Worm (Caenorhabditis elegans): ENCODE results near the gene B0244.10.
A peak's percentile ranks its signal among the peaks of the same experiment; 100 is the strongest.

B0244.10 gene

DNA sequence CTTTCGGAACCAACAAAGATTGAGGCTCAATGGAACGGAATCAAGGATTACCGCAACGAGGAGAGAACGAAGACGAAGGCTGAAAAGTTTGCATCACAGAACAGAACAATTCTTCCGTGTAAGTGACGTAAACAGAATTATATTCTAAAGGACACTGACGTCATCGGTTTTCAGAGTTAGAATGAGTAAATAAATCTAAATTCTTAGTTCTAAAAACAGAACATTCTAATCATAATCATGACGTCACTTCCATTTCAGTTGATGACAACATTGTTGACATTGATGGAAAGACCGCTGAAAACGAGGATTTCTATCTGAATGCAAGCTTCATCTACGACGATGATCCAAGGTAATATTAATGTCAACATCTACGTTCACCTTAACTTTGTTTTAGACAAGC is 29.0 kb downstream of the B0244.10 start (continued):
- no peak for TF ChIP-seq mdl-1 (tag; optimal IDR thresholded peaks at IDR 0.05)

DNA sequence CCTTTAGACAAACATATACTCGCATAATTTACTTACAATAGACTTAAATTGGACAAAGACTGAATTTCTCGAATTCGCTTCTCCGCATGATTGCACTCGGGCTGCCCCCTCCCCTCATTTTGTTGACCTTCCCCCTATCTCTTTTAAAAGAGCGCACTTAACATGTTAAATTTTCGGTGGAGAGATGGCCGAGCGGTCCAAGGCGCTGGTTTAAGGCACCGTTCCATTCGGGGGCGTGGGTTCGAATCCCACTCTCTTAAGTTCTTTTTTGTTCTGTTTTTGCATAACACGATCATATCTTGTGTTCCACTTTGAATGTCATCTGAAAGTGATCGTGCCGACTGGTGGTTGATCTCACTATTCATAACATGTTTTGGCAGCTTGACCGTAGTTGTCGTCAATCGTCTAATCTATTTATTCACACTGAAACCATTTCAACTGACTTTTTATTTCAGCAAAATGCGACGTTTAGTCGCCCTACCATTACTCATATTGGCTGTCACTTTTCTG is 34.8 kb downstream of the B0244.10 start, which contains the start of gene cutl-23:
TSS of gene cutl-23 (plus strand) at position 460 of the 510 bp plus-strand sequence.
- TF ChIP-seq nhr-90 (tag; optimal IDR thresholded peaks at IDR 0.05; ENCODE audit: poor library complexity) (peak; percentile 35), swsn-7 (tag; optimal IDR thresholded peaks at IDR 0.05) (peak; percentile 8), lin-35 (GFP tag; optimal IDR thresholded peaks at IDR 0.05) (peak; percentile 12 to 40), Y116A8C.19 (tag; optimal IDR thresholded peaks at IDR 0.05; ENCODE audit: borderline replicate concordance) (no peak), C04F5.9 (tag; optimal IDR thresholded peaks at IDR 0.05) (no peak), snpc-4 (tag; optimal IDR thresholded peaks at IDR 0.05) (no peak), rnt-1 (tag; optimal IDR thresholded peaks at IDR 0.05) (peak; percentile 32), dpl-1 (GFP tag; optimal IDR thresholded peaks at IDR 0.05) (peak in 1 of 3 experiments; percentile 32), efl-1 (optimal IDR thresholded peaks at IDR 0.05) (peak in 1 of 2 experiments; percentile 12), efl-1 (GFP tag; optimal IDR thresholded peaks at IDR 0.05 in 1 of 2) (peak in 1 of 2 experiments; percentile 94)

DNA sequence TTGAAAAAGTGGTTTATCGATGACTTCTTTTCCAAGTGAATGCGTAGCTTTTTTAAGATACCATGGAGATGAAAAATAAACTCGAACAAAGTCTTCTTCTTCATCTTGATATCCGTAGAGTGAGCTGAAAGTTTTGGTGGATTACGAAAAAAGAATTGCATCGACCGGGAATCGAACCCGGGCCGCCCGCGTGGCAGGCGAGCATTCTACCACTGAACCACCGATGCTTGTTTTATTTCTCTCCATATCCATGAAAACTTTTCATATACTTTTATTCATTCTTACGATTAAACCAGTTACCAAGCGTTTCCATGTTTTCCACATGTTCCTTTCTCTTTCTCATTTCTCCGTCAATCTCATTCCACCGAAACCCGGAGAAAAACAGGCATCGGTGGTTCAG is 47.1 kb downstream of the B0244.10 start:
- TF ChIP-seq vab-15 (tag; optimal IDR thresholded peaks at IDR 0.05) (no peak), ceh-88 (GFP tag; IDR thresholded peaks at IDR 0.05) (no peak), dpl-1 (GFP tag; optimal IDR thresholded peaks at IDR 0.05) (no peak), pqm-1 (tag; optimal IDR thresholded peaks at IDR 0.05) (no peak), aha-1 (tag; optimal IDR thresholded peaks at IDR 0.05) (no peak)

DNA sequence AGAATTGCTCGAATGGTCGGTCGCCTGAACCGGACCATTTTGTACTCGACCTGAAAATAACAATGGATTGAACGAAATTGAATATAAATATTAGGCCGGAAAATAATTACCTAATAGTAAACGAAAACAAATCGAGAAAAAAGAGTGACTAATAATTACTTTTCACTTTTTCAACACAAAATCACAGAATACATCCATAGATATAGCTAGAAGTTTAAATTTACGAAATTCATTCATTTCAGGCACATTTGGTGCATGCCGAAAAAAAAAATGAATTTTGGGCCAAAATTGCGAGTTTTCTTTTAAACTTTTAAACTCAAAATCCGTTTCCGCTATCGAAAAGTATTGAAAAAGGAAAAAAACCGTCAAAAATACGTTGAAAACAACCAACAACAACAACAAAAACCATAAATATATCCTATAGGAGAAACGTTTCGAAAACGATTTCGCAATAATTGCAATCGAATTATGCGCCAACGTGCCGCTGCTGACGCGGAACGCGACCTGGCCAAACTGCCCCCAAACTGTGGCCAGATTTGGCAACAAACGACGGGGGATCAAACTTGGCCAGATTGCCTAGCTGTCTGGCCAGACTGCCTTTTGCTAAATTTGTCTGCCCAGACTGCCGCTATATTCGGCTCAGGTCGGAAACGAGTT is 50.4 kb downstream of the B0244.10 start, which contains the start of gene Y37B11A.3:
TSS of gene Y37B11A.3 (minus strand) at position 51 of the 657 bp plus-strand sequence.
- TF ChIP-seq nhr-77 (tag; optimal IDR thresholded peaks at IDR 0.05) (peak; percentile 70), nhr-20 (tag; optimal IDR thresholded peaks at IDR 0.05) (peak; percentile 81), sox-4 (tag; optimal IDR thresholded peaks at IDR 0.05) (peak; percentile 41), fkh-4 (tag; optimal IDR thresholded peaks at IDR 0.05; ENCODE audit: borderline replicate concordance) (peak; percentile 36), lin-13 (GFP tag; optimal IDR thresholded peaks at IDR 0.05) (peak; percentile 76), skn-1 (tag; optimal IDR thresholded peaks at IDR 0.05) (peak; percentile 82), pax-3 (tag; optimal IDR thresholded peaks at IDR 0.05) (peak; percentile 71), alr-1 (tag; optimal IDR thresholded peaks at IDR 0.05; ENCODE audit: borderline replicate concordance) (no peak), lin-39 (tag; optimal IDR thresholded peaks at IDR 0.05) (peak; percentile 20), snu-23 (GFP tag; optimal IDR thresholded peaks at IDR 0.05) (peak; percentile 85), grh-1 (GFP tag; IDR thresholded peaks at IDR 0.05) (peak; percentile 63), xbp-1 (tag; optimal IDR thresholded peaks at IDR 0.05) (peak; percentile 77), swsn-7 (tag; optimal IDR thresholded peaks at IDR 0.05) (peak; percentile 81), snpc-4 (tag; optimal IDR thresholded peaks at IDR 0.05) (peak; percentile 70), rnt-1 (tag; optimal IDR thresholded peaks at IDR 0.05) (peak; percentile 90), irx-1 (tag; optimal IDR thresholded peaks at IDR 0.05) (peak; percentile 67), lin-14 (GFP tag; optimal IDR thresholded peaks at IDR 0.05) (peak; percentile 87), ceh-88 (GFP tag; IDR thresholded peaks at IDR 0.05) (no peak), lin-35 (GFP tag; optimal IDR thresholded peaks at IDR 0.05) (peak; percentile 84 to 88), C04F5.9 (tag; optimal IDR thresholded peaks at IDR 0.05) (peak; percentile 6), egl-13 (tag; optimal IDR thresholded peaks at IDR 0.05) (peak; percentile 9), aha-1 (tag; optimal IDR thresholded peaks at IDR 0.05) (no peak), C16A3.4 (tag; optimal IDR thresholded peaks at IDR 0.05) (peak; percentile 77), nhr-84 (tag; optimal IDR thresholded peaks at IDR 0.05) (no peak), nhr-71 (tag; optimal IDR thresholded peaks at IDR 0.05) (peak; percentile 88), fkh-8 (tag; optimal IDR thresholded peaks at IDR 0.05) (peak; percentile 81), zip-4 (GFP tag; optimal IDR thresholded peaks at IDR 0.05) (peak; percentile 100), elt-3 (tag; optimal IDR thresholded peaks at IDR 0.05) (peak in 2 of 6 experiments; percentile 54 to 67), sptf-1 (tag; optimal IDR thresholded peaks at IDR 0.05) (no peak), isw-1 (GFP tag; IDR thresholded peaks at IDR 0.05) (peak; percentile 86), mab-9 (GFP tag; IDR thresholded peaks at IDR 0.05) (peak; percentile 62), mep-1 (tag; optimal IDR thresholded peaks at IDR 0.05) (peak; percentile 85), tbx-2 (tag; optimal IDR thresholded peaks at IDR 0.05) (peak; percentile 79), dpl-1 (GFP tag; optimal IDR thresholded peaks at IDR 0.05) (peak; percentile 77 to 82 (median 81)), egl-27 (tag; optimal IDR thresholded peaks at IDR 0.05) (no peak), lsy-2 (tag; optimal IDR thresholded peaks at IDR 0.05) (peak; percentile 81 to 83), efl-1 (optimal IDR thresholded peaks at IDR 0.05) (peak; percentile 85 to 86), efl-1 (GFP tag; optimal IDR thresholded peaks at IDR 0.05 in 1 of 2) (peak; percentile 81 to 98)

Data from whole organism, L1 larva.